Worm (Caenorhabditis elegans) whole organism, mixed stage, embryonic: ENCODE data around the gene zgpa-1.

Experiments used
- bed-3 ChIP-seq: fragments of 200-800 bp; sonication (Bioruptor generic); optimal IDR thresholded peaks from 3 replicates; lab custom pipeline; 2018; ENCODE audit warnings: mild to moderate bottlenecking, missing genetic modification characterization, moderate library complexity, missing compliant biosample characterization
- blmp-1 ChIP-seq: fragments of 150-350 bp; optimal IDR thresholded peaks from 2 replicates; lab custom pipeline; 2014; ENCODE audit warnings: missing biosample characterization, missing genetic modification characterization
- ceh-39 ChIP-seq: fragments of 150-350 bp; optimal IDR thresholded peaks from 2 replicates; lab custom pipeline; 2014; ENCODE audit warnings: missing biosample characterization, missing genetic modification characterization
- ceh-43 ChIP-seq: fragments of 200-800 bp; sonication (Bioruptor generic); optimal IDR thresholded peaks from 2 replicates; lab custom pipeline; 2018; ENCODE audit warnings: mild to moderate bottlenecking, missing genetic modification characterization, moderate library complexity, missing compliant biosample characterization
- ceh-83 ChIP-seq: fragments of 200-800 bp; sonication (Bioruptor generic); optimal IDR thresholded peaks from 2 replicates; lab custom pipeline; 2018; ENCODE audit warnings: mild to moderate bottlenecking, missing genetic modification characterization, missing compliant biosample characterization
- ces-1 ChIP-seq: fragments of 150-350 bp; optimal IDR thresholded peaks from 2 replicates; lab custom pipeline; 2014; ENCODE audit warnings: missing biosample characterization, missing genetic modification reagents, missing genetic modification characterization
- cnd-1 ChIP-seq: fragments of 200-800 bp; sonication (Bioruptor generic); optimal IDR thresholded peaks from 2 replicates; lab custom pipeline; 2018; ENCODE audit warnings: mild to moderate bottlenecking, missing genetic modification characterization, missing compliant biosample characterization
- drap-1 ChIP-seq: fragments of 200-800 bp; sonication (Bioruptor generic); optimal IDR thresholded peaks from 3 replicates; lab custom pipeline; 2018; ENCODE audit warnings: mild to moderate bottlenecking, missing genetic modification characterization, missing compliant biosample characterization
- elt-1 ChIP-seq: sonication (generic microtip); optimal IDR thresholded peaks from 2 replicates; lab custom pipeline; 2017; ENCODE audit warnings: missing genetic modification characterization, mild to moderate bottlenecking, missing compliant biosample characterization, antibody characterized with exemption, moderate library complexity, borderline replicate concordance; ENCODE audit not compliant: insufficient read depth
- elt-3 ChIP-seq: fragments of 150-350 bp; optimal IDR thresholded peaks from 2 replicates; lab custom pipeline; 2014; ENCODE audit warnings: missing biosample characterization, missing genetic modification characterization
- flh-1 ChIP-seq: fragments of 200-800 bp; sonication (Bioruptor generic); optimal IDR thresholded peaks from 2 replicates; lab custom pipeline; 2018; ENCODE audit warnings: mild to moderate bottlenecking, missing genetic modification characterization, moderate library complexity, missing compliant biosample characterization
- ham-2 ChIP-seq: fragments of 200-800 bp; sonication (Bioruptor generic); optimal IDR thresholded peaks from 2 replicates; lab custom pipeline; 2018; ENCODE audit warnings: mild to moderate bottlenecking, missing genetic modification characterization, missing compliant biosample characterization
- hlh-1 ChIP-seq: fragments of 150-350 bp; optimal IDR thresholded peaks from 2 replicates; lab custom pipeline; 2014; ENCODE audit warnings: missing biosample characterization, missing genetic modification reagents, missing genetic modification characterization
- lin-13 ChIP-seq: fragments of 150-350 bp; optimal IDR thresholded peaks from 2 replicates; lab custom pipeline; 2014; ENCODE audit warnings: missing biosample characterization, missing genetic modification characterization
- lin-32 ChIP-seq: fragments of 200-800 bp; sonication (Bioruptor generic); optimal IDR thresholded peaks from 2 replicates; lab custom pipeline; 2018; ENCODE audit warnings: mild to moderate bottlenecking, missing genetic modification characterization, missing compliant biosample characterization
- lsy-2 ChIP-seq: fragments of 150-350 bp; optimal IDR thresholded peaks from 2 replicates; lab custom pipeline; 2014; ENCODE audit warnings: missing biosample characterization, missing genetic modification characterization
- mab-5 ChIP-seq: fragments of 150-350 bp; optimal IDR thresholded peaks from 2 replicates; lab custom pipeline; 2014; ENCODE audit warnings: missing biosample characterization, missing genetic modification characterization
- mep-1 ChIP-seq: fragments of 150-350 bp; optimal IDR thresholded peaks from 2 replicates; lab custom pipeline; 2017; ENCODE audit warnings: missing biosample characterization, missing genetic modification reagents, missing genetic modification characterization, inconsistent platforms
- mls-2 ChIP-seq: sonication (generic microtip); optimal IDR thresholded peaks from 2 replicates; lab custom pipeline; 2016; ENCODE audit warnings: mild to moderate bottlenecking, missing genetic modification characterization, moderate library complexity, missing compliant biosample characterization
- nhr-12 ChIP-seq: fragments of 150-350 bp; optimal IDR thresholded peaks from 2 replicates; lab custom pipeline; 2014; ENCODE audit warnings: missing biosample characterization, missing genetic modification characterization
- nhr-2 ChIP-seq: fragments of 150-350 bp; optimal IDR thresholded peaks from 2 replicates; lab custom pipeline; 2014; ENCODE audit warnings: missing biosample characterization, missing genetic modification characterization
- nhr-237 ChIP-seq: fragments of 150-350 bp; optimal IDR thresholded peaks from 2 replicates; lab custom pipeline; 2014; ENCODE audit warnings: missing biosample characterization, missing genetic modification characterization
- nhr-28 ChIP-seq: fragments of 150-350 bp; optimal IDR thresholded peaks from 2 replicates; lab custom pipeline; 2014; ENCODE audit warnings: missing biosample characterization, missing genetic modification characterization
- pha-4 ChIP-seq: fragments of 150-350 bp; optimal IDR thresholded peaks from 2 replicates; lab custom pipeline; 2018; ENCODE audit warnings: missing biosample characterization, missing genetic modification reagents, missing genetic modification characterization
- sem-2 ChIP-seq: fragments of 200-800 bp; sonication (Bioruptor generic); optimal IDR thresholded peaks from 2 replicates; lab custom pipeline; 2018; ENCODE audit warnings: mild to moderate bottlenecking, missing genetic modification characterization, missing compliant biosample characterization
- snpc-4 ChIP-seq: fragments of 150-350 bp; optimal IDR thresholded peaks from 2 replicates; lab custom pipeline; 2014; ENCODE audit warnings: missing biosample characterization, missing genetic modification characterization
- tbx-8 ChIP-seq: fragments of 200-800 bp; sonication (Bioruptor generic); optimal IDR thresholded peaks from 2 replicates; lab custom pipeline; 2018; ENCODE audit warnings: mild to moderate bottlenecking, missing genetic modification characterization, moderate library complexity, missing compliant biosample characterization
- unc-120 ChIP-seq: sonication (generic microtip); optimal IDR thresholded peaks from 2 replicates; lab custom pipeline; 2017; ENCODE audit warnings: missing genetic modification characterization, missing compliant biosample characterization; ENCODE audit not compliant: poor library complexity, severe bottlenecking
- unc-39 ChIP-seq: fragments of 150-350 bp; optimal IDR thresholded peaks from 2 replicates; lab custom pipeline; 2014; ENCODE audit warnings: missing biosample characterization, missing genetic modification characterization
- unc-62 ChIP-seq: fragments of 150-350 bp; optimal IDR thresholded peaks from 2 replicates; lab custom pipeline; 2014; ENCODE audit warnings: missing biosample characterization, missing genetic modification reagents, missing genetic modification characterization
- ztf-11 ChIP-seq: fragments of 150-350 bp; optimal IDR thresholded peaks from 2 replicates; lab custom pipeline; 2014; ENCODE audit warnings: missing biosample characterization, missing genetic modification characterization

zgpa-1 gene

DNA sequence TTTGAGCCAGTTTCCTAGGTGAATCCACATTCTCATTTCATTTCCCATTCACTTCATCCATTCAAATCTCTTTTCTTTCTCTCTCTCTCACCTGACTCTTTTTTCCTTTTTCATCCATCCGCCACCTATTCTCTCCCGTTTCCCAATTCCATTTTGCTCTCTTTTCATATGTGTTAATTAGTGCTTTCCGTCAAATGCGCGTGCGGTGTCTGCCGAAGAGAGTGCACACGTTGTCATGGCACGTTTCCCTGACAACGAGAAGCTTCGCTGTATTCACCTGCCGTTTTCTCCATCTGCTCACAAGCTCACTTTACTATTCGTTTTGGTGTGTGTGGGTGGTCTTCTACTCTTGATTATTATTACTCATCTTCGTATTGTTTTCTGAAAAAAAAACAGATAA, 27.3 kb upstream of the zgpa-1 start:
- TF ChIP-seq ceh-83 (GFP tag; lab: Kevin White, UChicago) (no peak), elt-1 (tag; lab: Kevin White, UChicago) (no peak), ceh-43 (GFP tag; lab: Kevin White, UChicago) (no peak), flh-1 (GFP tag; lab: Kevin White, UChicago) (no peak), ceh-39 (tag; lab: Kevin White, UChicago) (no peak), mls-2 (tag; lab: Kevin White, UChicago) (peak; percentile 25), mab-5 (tag; lab: Kevin White, UChicago) (no peak), ham-2 (GFP tag; lab: Kevin White, UChicago) (no peak)
- TF ChIP-seq, all 35 proteins: peak for 1

DNA sequence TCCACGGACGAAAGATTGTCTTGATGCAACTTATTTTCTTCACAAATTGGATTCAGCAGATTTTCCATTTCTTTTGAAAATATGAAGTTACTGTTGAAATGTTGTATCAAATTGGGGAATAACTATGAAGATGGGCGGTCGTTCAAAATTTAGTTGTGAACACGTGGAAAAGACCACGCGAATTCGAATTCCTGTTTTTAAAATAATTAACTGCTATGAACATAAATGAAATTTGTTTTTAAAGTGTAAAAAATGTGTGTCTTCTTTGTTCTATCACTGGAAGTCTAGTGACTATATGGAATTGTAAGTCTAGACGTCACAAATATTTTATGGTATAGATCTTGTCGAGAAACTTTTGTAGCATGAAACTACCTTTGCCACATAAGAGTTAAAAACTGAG, 25.8 kb upstream of the zgpa-1 start, which contains the start of gene C06A6.7:
Gene C06A6.7, minus strand, starts transcription at position 101 of the 400 bp plus-strand sequence.
- no peak for TF ChIP-seq unc-39 (tag; lab: Kevin White, UChicago)
- no peak for TF ChIP-seq ceh-43 (GFP tag; lab: Kevin White, UChicago)
- no peak for TF ChIP-seq unc-62 (GFP tag; lab: Kevin White, UChicago)
- no peak for TF ChIP-seq blmp-1 (tag; lab: Kevin White, UChicago)
- no peak for TF ChIP-seq sem-2 (GFP tag; lab: Kevin White, UChicago)
- no peak for TF ChIP-seq bed-3 (GFP tag; lab: Kevin White, UChicago)
- no peak for TF ChIP-seq elt-3
- TF ChIP-seq hlh-1 (tag; lab: Kevin White, UChicago), result no peak
- TF ChIP-seq ceh-83 (GFP tag; lab: Kevin White, UChicago), result no peak
- TF ChIP-seq snpc-4 (tag; lab: Kevin White, UChicago), result no peak
- TF ChIP-seq ceh-39 (tag; lab: Kevin White, UChicago), result no peak
- no peak for TF ChIP-seq ham-2 (GFP tag; lab: Kevin White, UChicago)
- no peak for TF ChIP-seq lsy-2 (tag; lab: Kevin White, UChicago)

DNA sequence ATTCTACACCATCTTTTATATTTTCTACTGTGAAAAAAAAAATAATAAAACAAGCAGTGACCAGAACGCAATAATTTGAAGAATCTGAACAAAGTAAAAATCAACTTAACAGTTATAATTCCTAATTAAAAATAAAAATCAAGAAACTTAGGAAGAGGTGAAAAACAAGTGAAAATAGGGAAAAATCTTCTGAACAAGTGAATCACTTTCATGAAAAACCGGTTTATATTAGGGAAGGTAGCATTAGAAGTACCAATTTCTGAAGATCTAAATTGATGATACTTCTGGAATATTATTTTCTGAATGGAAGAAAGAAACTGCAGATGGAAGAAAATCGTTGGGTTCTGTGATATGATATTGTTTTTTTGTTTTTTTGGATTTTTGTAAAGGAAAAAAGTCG, 23.9 kb upstream of the zgpa-1 start:
- no peak for TF ChIP-seq unc-120
- TF ChIP-seq ces-1, result no peak
- TF ChIP-seq blmp-1 (tag; lab: Kevin White, UChicago), result peak; percentile 6
- no peak for TF ChIP-seq cnd-1 (tag; lab: Kevin White, UChicago)

DNA sequence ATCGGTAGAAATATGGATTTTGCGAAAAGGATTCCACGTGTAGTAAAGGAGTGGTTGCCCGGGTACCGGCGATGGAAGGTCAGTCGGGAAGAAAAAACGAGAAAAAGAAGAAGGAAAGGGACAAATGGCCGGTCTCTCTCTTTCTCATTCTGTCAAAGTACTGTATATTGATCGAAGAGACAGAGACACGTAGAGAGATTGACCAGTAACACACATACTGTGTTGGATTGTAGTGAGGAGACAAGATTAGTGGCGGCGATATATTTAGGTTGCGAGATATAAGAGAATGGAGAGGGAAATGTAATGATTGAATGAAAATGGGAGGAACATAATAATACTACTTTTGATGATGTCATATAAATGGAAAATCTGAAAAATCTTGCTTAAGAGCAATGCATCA, 23.4 kb upstream of the zgpa-1 start:
- TF ChIP-seq nhr-28 (tag; lab: Kevin White, UChicago) (no peak), lin-13 (tag; lab: Kevin White, UChicago) (no peak), ham-2 (GFP tag; lab: Kevin White, UChicago) (no peak), ztf-11 (tag; lab: Kevin White, UChicago) (no peak), mls-2 (tag; lab: Kevin White, UChicago) (peak; percentile 20), pha-4 (tag; lab: Kevin White, UChicago) (no peak), tbx-8 (GFP tag; lab: Kevin White, UChicago) (no peak), bed-3 (GFP tag; lab: Kevin White, UChicago) (no peak), elt-1 (tag; lab: Kevin White, UChicago) (no peak), ceh-43 (GFP tag; lab: Kevin White, UChicago) (no peak), ceh-39 (tag; lab: Kevin White, UChicago) (peak; percentile 23), nhr-237 (tag; lab: Kevin White, UChicago) (no peak), mep-1 (tag; lab: Kevin White, UChicago) (peak; percentile 15), ces-1 (no peak), drap-1 (no peak), nhr-2 (tag; lab: Kevin White, UChicago) (peak; percentile 88), cnd-1 (tag; lab: Kevin White, UChicago) (no peak), unc-120 (no peak), sem-2 (GFP tag; lab: Kevin White, UChicago) (no peak), lin-32 (no peak), lsy-2 (tag; lab: Kevin White, UChicago) (no peak), ceh-83 (GFP tag; lab: Kevin White, UChicago) (no peak), nhr-12 (tag; lab: Kevin White, UChicago) (no peak)
